Worm (Caenorhabditis elegans) whole organism, mixed stage, embryonic: Measurements from ENCODE around the gene srbc-68.

Experiments
- M03D4.4 ChIP-seq: sonication (generic microtip); optimal IDR thresholded peaks from 2 replicates; lab custom pipeline; 2017; ENCODE audit warnings: mild to moderate bottlenecking, missing genetic modification characterization, missing compliant biosample characterization
- bed-3 ChIP-seq: fragments of 200-800 bp; sonication (Bioruptor generic); optimal IDR thresholded peaks from 3 replicates; lab custom pipeline; 2018; ENCODE audit warnings: mild to moderate bottlenecking, missing genetic modification characterization, moderate library complexity, missing compliant biosample characterization
- blmp-1 ChIP-seq: fragments of 150-350 bp; optimal IDR thresholded peaks from 2 replicates; lab custom pipeline; 2014; ENCODE audit warnings: missing biosample characterization, missing genetic modification characterization
- ceh-39 ChIP-seq: fragments of 150-350 bp; optimal IDR thresholded peaks from 2 replicates; lab custom pipeline; 2014; ENCODE audit warnings: missing biosample characterization, missing genetic modification characterization
- ceh-43 ChIP-seq: fragments of 200-800 bp; sonication (Bioruptor generic); optimal IDR thresholded peaks from 2 replicates; lab custom pipeline; 2018; ENCODE audit warnings: mild to moderate bottlenecking, missing genetic modification characterization, moderate library complexity, missing compliant biosample characterization
- ceh-83 ChIP-seq: fragments of 200-800 bp; sonication (Bioruptor generic); optimal IDR thresholded peaks from 2 replicates; lab custom pipeline; 2018; ENCODE audit warnings: mild to moderate bottlenecking, missing genetic modification characterization, missing compliant biosample characterization
- cnd-1 ChIP-seq: fragments of 200-800 bp; sonication (Bioruptor generic); optimal IDR thresholded peaks from 2 replicates; lab custom pipeline; 2018; ENCODE audit warnings: mild to moderate bottlenecking, missing genetic modification characterization, missing compliant biosample characterization
- drap-1 ChIP-seq: fragments of 200-800 bp; sonication (Bioruptor generic); optimal IDR thresholded peaks from 3 replicates; lab custom pipeline; 2018; ENCODE audit warnings: mild to moderate bottlenecking, missing genetic modification characterization, missing compliant biosample characterization
- elt-1 ChIP-seq: sonication (generic microtip); optimal IDR thresholded peaks from 2 replicates; lab custom pipeline; 2017; ENCODE audit warnings: missing genetic modification characterization, mild to moderate bottlenecking, missing compliant biosample characterization, antibody characterized with exemption, moderate library complexity, borderline replicate concordance; ENCODE audit not compliant: insufficient read depth
- elt-3 ChIP-seq: fragments of 150-350 bp; optimal IDR thresholded peaks from 2 replicates; lab custom pipeline; 2014; ENCODE audit warnings: missing biosample characterization, missing genetic modification characterization
- flh-1 ChIP-seq: fragments of 200-800 bp; sonication (Bioruptor generic); optimal IDR thresholded peaks from 2 replicates; lab custom pipeline; 2018; ENCODE audit warnings: mild to moderate bottlenecking, missing genetic modification characterization, moderate library complexity, missing compliant biosample characterization
- ham-2 ChIP-seq: fragments of 200-800 bp; sonication (Bioruptor generic); optimal IDR thresholded peaks from 2 replicates; lab custom pipeline; 2018; ENCODE audit warnings: mild to moderate bottlenecking, missing genetic modification characterization, missing compliant biosample characterization
- hlh-1 ChIP-seq: fragments of 150-350 bp; optimal IDR thresholded peaks from 2 replicates; lab custom pipeline; 2014; ENCODE audit warnings: missing biosample characterization, missing genetic modification reagents, missing genetic modification characterization
- lin-13 ChIP-seq: fragments of 150-350 bp; optimal IDR thresholded peaks from 2 replicates; lab custom pipeline; 2014; ENCODE audit warnings: missing biosample characterization, missing genetic modification characterization
- lin-32 ChIP-seq: fragments of 200-800 bp; sonication (Bioruptor generic); optimal IDR thresholded peaks from 2 replicates; lab custom pipeline; 2018; ENCODE audit warnings: mild to moderate bottlenecking, missing genetic modification characterization, missing compliant biosample characterization
- lsy-2 ChIP-seq: fragments of 150-350 bp; optimal IDR thresholded peaks from 2 replicates; lab custom pipeline; 2014; ENCODE audit warnings: missing biosample characterization, missing genetic modification characterization
- mab-5 ChIP-seq: fragments of 150-350 bp; optimal IDR thresholded peaks from 2 replicates; lab custom pipeline; 2014; ENCODE audit warnings: missing biosample characterization, missing genetic modification characterization
- mep-1 ChIP-seq: fragments of 150-350 bp; optimal IDR thresholded peaks from 2 replicates; lab custom pipeline; 2017; ENCODE audit warnings: missing biosample characterization, missing genetic modification reagents, missing genetic modification characterization, inconsistent platforms
- mls-2 ChIP-seq: sonication (generic microtip); optimal IDR thresholded peaks from 2 replicates; lab custom pipeline; 2016; ENCODE audit warnings: mild to moderate bottlenecking, missing genetic modification characterization, moderate library complexity, missing compliant biosample characterization
- nhr-12 ChIP-seq: fragments of 150-350 bp; optimal IDR thresholded peaks from 2 replicates; lab custom pipeline; 2014; ENCODE audit warnings: missing biosample characterization, missing genetic modification characterization
- nhr-2 ChIP-seq: fragments of 150-350 bp; optimal IDR thresholded peaks from 2 replicates; lab custom pipeline; 2014; ENCODE audit warnings: missing biosample characterization, missing genetic modification characterization
- nhr-237 ChIP-seq: fragments of 150-350 bp; optimal IDR thresholded peaks from 2 replicates; lab custom pipeline; 2014; ENCODE audit warnings: missing biosample characterization, missing genetic modification characterization
- nhr-28 ChIP-seq: fragments of 150-350 bp; optimal IDR thresholded peaks from 2 replicates; lab custom pipeline; 2014; ENCODE audit warnings: missing biosample characterization, missing genetic modification characterization
- nhr-76 ChIP-seq: sonication (generic microtip); optimal IDR thresholded peaks from 2 replicates; lab custom pipeline; 2017; ENCODE audit warnings: missing biosample characterization, missing genetic modification characterization
- pha-4 ChIP-seq: fragments of 150-350 bp; optimal IDR thresholded peaks from 2 replicates; lab custom pipeline; 2018; ENCODE audit warnings: missing biosample characterization, missing genetic modification reagents, missing genetic modification characterization
- sem-2 ChIP-seq: fragments of 200-800 bp; sonication (Bioruptor generic); optimal IDR thresholded peaks from 2 replicates; lab custom pipeline; 2018; ENCODE audit warnings: mild to moderate bottlenecking, missing genetic modification characterization, missing compliant biosample characterization
- snpc-4 ChIP-seq: fragments of 150-350 bp; optimal IDR thresholded peaks from 2 replicates; lab custom pipeline; 2014; ENCODE audit warnings: missing biosample characterization, missing genetic modification characterization
- sptf-1 ChIP-seq: sonication (generic microtip); optimal IDR thresholded peaks from 2 replicates; lab custom pipeline; 2017; ENCODE audit warnings: mild to moderate bottlenecking, missing genetic modification characterization, moderate library complexity, missing compliant biosample characterization
- tbx-8 ChIP-seq: fragments of 200-800 bp; sonication (Bioruptor generic); optimal IDR thresholded peaks from 2 replicates; lab custom pipeline; 2018; ENCODE audit warnings: mild to moderate bottlenecking, missing genetic modification characterization, moderate library complexity, missing compliant biosample characterization
- unc-39 ChIP-seq: fragments of 150-350 bp; optimal IDR thresholded peaks from 2 replicates; lab custom pipeline; 2014; ENCODE audit warnings: missing biosample characterization, missing genetic modification characterization
- unc-62 ChIP-seq: fragments of 150-350 bp; optimal IDR thresholded peaks from 2 replicates; lab custom pipeline; 2014; ENCODE audit warnings: missing biosample characterization, missing genetic modification reagents, missing genetic modification characterization
- ztf-11 ChIP-seq: fragments of 150-350 bp; optimal IDR thresholded peaks from 2 replicates; lab custom pipeline; 2014; ENCODE audit warnings: missing biosample characterization, missing genetic modification characterization

srbc-68 gene

ce11 chrV:3546517-3546916, at the start of gene srbc-68:
TSS of gene srbc-68 (minus strand) at chrV:3546617.
- TF ChIP-seq bed-3 (GFP tag; lab: Kevin White, UChicago) = no peak
- TF ChIP-seq ztf-11 = no peak
- no peak for TF ChIP-seq nhr-2
- TF ChIP-seq blmp-1 (tag; lab: Kevin White, UChicago) = no peak
- TF ChIP-seq ceh-39 = no peak

DNA sequence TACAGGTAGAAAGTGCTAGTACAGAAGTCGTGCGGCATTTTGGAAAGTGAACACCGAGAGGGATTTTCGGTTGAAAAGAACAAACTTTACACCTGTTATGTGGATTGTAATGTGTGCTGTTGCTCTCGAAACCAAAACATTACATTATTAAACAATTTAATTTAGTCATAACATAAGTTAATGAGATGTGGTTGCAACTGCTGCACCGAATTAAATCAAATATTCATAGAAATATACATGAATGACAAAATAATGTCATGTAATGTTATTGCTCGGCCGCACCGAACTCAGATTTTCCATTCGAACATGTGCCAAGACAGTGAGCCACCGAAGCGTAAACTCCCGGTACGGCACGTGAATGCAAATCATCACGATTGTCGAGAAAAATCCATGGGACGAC, 48.5 kb upstream of the srbc-68 start, which contains the start of gene srh-213:
Gene srh-213 (minus strand): TSS at position 101 of the 400 bp plus-strand sequence.
- TF ChIP-seq ceh-43 (no peak), lin-32 (no peak), nhr-237 (tag; lab: Kevin White, UChicago) (no peak), lin-13 (tag; lab: Kevin White, UChicago) (no peak), mls-2 (tag; lab: Kevin White, UChicago) (no peak), hlh-1 (no peak), sem-2 (GFP tag; lab: Kevin White, UChicago) (no peak), blmp-1 (tag; lab: Kevin White, UChicago) (no peak), ztf-11 (no peak), snpc-4 (tag; lab: Kevin White, UChicago) (no peak), sptf-1 (tag; lab: Kevin White, UChicago) (no peak), nhr-2 (no peak), elt-3 (tag; lab: Kevin White, UChicago) (no peak), pha-4 (tag; lab: Kevin White, UChicago) (no peak), ceh-83 (GFP tag; lab: Kevin White, UChicago) (no peak), nhr-12 (tag; lab: Kevin White, UChicago) (no peak)

DNA sequence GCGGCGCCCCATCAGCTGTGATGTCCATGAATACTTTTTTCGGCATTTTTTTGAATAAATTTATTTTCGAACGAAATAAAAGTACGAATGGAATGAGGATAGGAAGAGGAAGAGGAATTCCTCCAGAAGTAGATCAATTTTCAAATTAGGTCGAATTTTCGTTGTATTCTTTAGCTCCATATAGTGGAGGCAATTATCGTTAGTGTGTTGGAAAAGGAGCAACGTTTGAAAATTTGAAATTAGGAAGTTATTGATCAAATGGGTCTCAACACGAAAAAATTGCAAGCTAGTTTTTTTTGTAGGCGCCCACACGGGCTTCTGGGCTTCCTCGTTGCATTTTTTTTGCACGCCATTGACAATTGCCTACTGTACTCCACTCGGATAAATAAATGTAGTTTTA, 45.7 kb upstream of the srbc-68 start, which contains the start of gene T22F3.12:
Gene T22F3.12 (minus strand): TSS at position 101 of the 400 bp plus-strand sequence.
- TF ChIP-seq ceh-43 (no peak), nhr-237 (tag; lab: Kevin White, UChicago) (no peak), bed-3 (GFP tag; lab: Kevin White, UChicago) (no peak), hlh-1 (no peak), cnd-1 (tag; lab: Kevin White, UChicago) (no peak), mep-1 (tag; lab: Kevin White, UChicago) (no peak), flh-1 (GFP tag; lab: Kevin White, UChicago) (no peak), elt-3 (tag; lab: Kevin White, UChicago) (no peak), ceh-39 (no peak), lsy-2 (no peak), M03D4.4 (tag; lab: Kevin White, UChicago) (no peak), nhr-12 (tag; lab: Kevin White, UChicago) (no peak), ham-2 (GFP tag; lab: Kevin White, UChicago) (no peak), sptf-1 (tag; lab: Kevin White, UChicago) (no peak), sem-2 (GFP tag; lab: Kevin White, UChicago) (no peak), drap-1 (GFP tag; lab: Kevin White, UChicago) (no peak), elt-1 (tag; lab: Kevin White, UChicago) (no peak), tbx-8 (GFP tag; lab: Kevin White, UChicago) (no peak)

DNA sequence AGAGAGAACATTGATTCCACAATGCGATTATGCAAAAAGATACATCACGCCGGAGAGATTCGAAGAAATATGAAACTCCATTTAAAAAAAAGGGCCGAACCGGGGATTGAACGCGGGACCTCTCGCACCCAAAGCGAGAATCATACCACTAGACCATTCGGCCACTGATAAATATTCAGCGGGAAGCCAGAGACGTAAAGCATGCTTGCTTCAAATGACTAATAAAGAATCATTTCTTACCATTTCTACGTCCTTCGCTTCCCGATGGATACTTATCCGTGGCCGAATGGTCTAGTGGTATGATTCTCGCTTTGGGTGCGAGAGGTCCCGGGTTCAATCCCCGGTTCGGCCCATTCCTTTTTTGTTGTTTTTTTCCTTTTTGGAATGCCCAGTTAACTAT, 41.8 kb upstream of the srbc-68 start:
- TF ChIP-seq unc-62 (GFP tag; lab: Kevin White, UChicago) (no peak), bed-3 (GFP tag; lab: Kevin White, UChicago) (no peak), lin-13 (tag; lab: Kevin White, UChicago) (no peak), cnd-1 (tag; lab: Kevin White, UChicago) (no peak), nhr-237 (tag; lab: Kevin White, UChicago) (no peak), mab-5 (no peak), sem-2 (GFP tag; lab: Kevin White, UChicago) (no peak), nhr-76 (tag; lab: Kevin White, UChicago) (no peak), drap-1 (GFP tag; lab: Kevin White, UChicago) (no peak), hlh-1 (no peak), nhr-28 (no peak), ceh-39 (no peak), unc-39 (no peak), ham-2 (GFP tag; lab: Kevin White, UChicago) (no peak), mls-2 (tag; lab: Kevin White, UChicago) (no peak), snpc-4 (tag; lab: Kevin White, UChicago) (no peak), nhr-12 (tag; lab: Kevin White, UChicago) (no peak), nhr-2 (no peak), blmp-1 (tag; lab: Kevin White, UChicago) (no peak)
